Worm (Caenorhabditis elegans) whole organism, mixed stage, embryonic: ENCODE data around the gene R07E4.5.

Experiments used
- M03D4.4 ChIP-seq: sonication (generic microtip); optimal IDR thresholded peaks from 2 replicates; lab custom pipeline; 2017; ENCODE audit warnings: mild to moderate bottlenecking, missing genetic modification characterization, missing compliant biosample characterization
- bed-3 ChIP-seq: fragments of 200-800 bp; sonication (Bioruptor generic); optimal IDR thresholded peaks from 3 replicates; lab custom pipeline; 2018; ENCODE audit warnings: mild to moderate bottlenecking, missing genetic modification characterization, moderate library complexity, missing compliant biosample characterization
- blmp-1 ChIP-seq: fragments of 150-350 bp; optimal IDR thresholded peaks from 2 replicates; lab custom pipeline; 2014; ENCODE audit warnings: missing biosample characterization, missing genetic modification characterization
- ceh-39 ChIP-seq: fragments of 150-350 bp; optimal IDR thresholded peaks from 2 replicates; lab custom pipeline; 2014; ENCODE audit warnings: missing biosample characterization, missing genetic modification characterization
- ceh-43 ChIP-seq: fragments of 200-800 bp; sonication (Bioruptor generic); optimal IDR thresholded peaks from 2 replicates; lab custom pipeline; 2018; ENCODE audit warnings: mild to moderate bottlenecking, missing genetic modification characterization, moderate library complexity, missing compliant biosample characterization
- ceh-83 ChIP-seq: fragments of 200-800 bp; sonication (Bioruptor generic); optimal IDR thresholded peaks from 2 replicates; lab custom pipeline; 2018; ENCODE audit warnings: mild to moderate bottlenecking, missing genetic modification characterization, missing compliant biosample characterization
- ces-1 ChIP-seq: fragments of 150-350 bp; optimal IDR thresholded peaks from 2 replicates; lab custom pipeline; 2014; ENCODE audit warnings: missing biosample characterization, missing genetic modification reagents, missing genetic modification characterization
- cnd-1 ChIP-seq: fragments of 200-800 bp; sonication (Bioruptor generic); optimal IDR thresholded peaks from 2 replicates; lab custom pipeline; 2018; ENCODE audit warnings: mild to moderate bottlenecking, missing genetic modification characterization, missing compliant biosample characterization
- drap-1 ChIP-seq: fragments of 200-800 bp; sonication (Bioruptor generic); optimal IDR thresholded peaks from 3 replicates; lab custom pipeline; 2018; ENCODE audit warnings: mild to moderate bottlenecking, missing genetic modification characterization, missing compliant biosample characterization
- elt-1 ChIP-seq: sonication (generic microtip); optimal IDR thresholded peaks from 2 replicates; lab custom pipeline; 2017; ENCODE audit warnings: missing genetic modification characterization, mild to moderate bottlenecking, missing compliant biosample characterization, antibody characterized with exemption, moderate library complexity, borderline replicate concordance; ENCODE audit not compliant: insufficient read depth
- elt-3 ChIP-seq: fragments of 150-350 bp; optimal IDR thresholded peaks from 2 replicates; lab custom pipeline; 2014; ENCODE audit warnings: missing biosample characterization, missing genetic modification characterization
- flh-1 ChIP-seq: fragments of 200-800 bp; sonication (Bioruptor generic); optimal IDR thresholded peaks from 2 replicates; lab custom pipeline; 2018; ENCODE audit warnings: mild to moderate bottlenecking, missing genetic modification characterization, moderate library complexity, missing compliant biosample characterization
- ham-2 ChIP-seq: fragments of 200-800 bp; sonication (Bioruptor generic); optimal IDR thresholded peaks from 2 replicates; lab custom pipeline; 2018; ENCODE audit warnings: mild to moderate bottlenecking, missing genetic modification characterization, missing compliant biosample characterization
- hlh-1 ChIP-seq: fragments of 150-350 bp; optimal IDR thresholded peaks from 2 replicates; lab custom pipeline; 2014; ENCODE audit warnings: missing biosample characterization, missing genetic modification reagents, missing genetic modification characterization
- lin-13 ChIP-seq: fragments of 150-350 bp; optimal IDR thresholded peaks from 2 replicates; lab custom pipeline; 2014; ENCODE audit warnings: missing biosample characterization, missing genetic modification characterization
- lin-32 ChIP-seq: fragments of 200-800 bp; sonication (Bioruptor generic); optimal IDR thresholded peaks from 2 replicates; lab custom pipeline; 2018; ENCODE audit warnings: mild to moderate bottlenecking, missing genetic modification characterization, missing compliant biosample characterization
- lsy-2 ChIP-seq: fragments of 150-350 bp; optimal IDR thresholded peaks from 2 replicates; lab custom pipeline; 2014; ENCODE audit warnings: missing biosample characterization, missing genetic modification characterization
- mab-5 ChIP-seq: fragments of 150-350 bp; optimal IDR thresholded peaks from 2 replicates; lab custom pipeline; 2014; ENCODE audit warnings: missing biosample characterization, missing genetic modification characterization
- mep-1 ChIP-seq: fragments of 150-350 bp; optimal IDR thresholded peaks from 2 replicates; lab custom pipeline; 2017; ENCODE audit warnings: missing biosample characterization, missing genetic modification reagents, missing genetic modification characterization, inconsistent platforms
- mls-2 ChIP-seq: sonication (generic microtip); optimal IDR thresholded peaks from 2 replicates; lab custom pipeline; 2016; ENCODE audit warnings: mild to moderate bottlenecking, missing genetic modification characterization, moderate library complexity, missing compliant biosample characterization
- nhr-12 ChIP-seq: fragments of 150-350 bp; optimal IDR thresholded peaks from 2 replicates; lab custom pipeline; 2014; ENCODE audit warnings: missing biosample characterization, missing genetic modification characterization
- nhr-2 ChIP-seq: fragments of 150-350 bp; optimal IDR thresholded peaks from 2 replicates; lab custom pipeline; 2014; ENCODE audit warnings: missing biosample characterization, missing genetic modification characterization
- nhr-237 ChIP-seq: fragments of 150-350 bp; optimal IDR thresholded peaks from 2 replicates; lab custom pipeline; 2014; ENCODE audit warnings: missing biosample characterization, missing genetic modification characterization
- nhr-28 ChIP-seq: fragments of 150-350 bp; optimal IDR thresholded peaks from 2 replicates; lab custom pipeline; 2014; ENCODE audit warnings: missing biosample characterization, missing genetic modification characterization
- nhr-76 ChIP-seq: sonication (generic microtip); optimal IDR thresholded peaks from 2 replicates; lab custom pipeline; 2017; ENCODE audit warnings: missing biosample characterization, missing genetic modification characterization
- pha-4 ChIP-seq: fragments of 150-350 bp; optimal IDR thresholded peaks from 2 replicates; lab custom pipeline; 2018; ENCODE audit warnings: missing biosample characterization, missing genetic modification reagents, missing genetic modification characterization
- sem-2 ChIP-seq: fragments of 200-800 bp; sonication (Bioruptor generic); optimal IDR thresholded peaks from 2 replicates; lab custom pipeline; 2018; ENCODE audit warnings: mild to moderate bottlenecking, missing genetic modification characterization, missing compliant biosample characterization
- snpc-4 ChIP-seq: fragments of 150-350 bp; optimal IDR thresholded peaks from 2 replicates; lab custom pipeline; 2014; ENCODE audit warnings: missing biosample characterization, missing genetic modification characterization
- sptf-1 ChIP-seq: sonication (generic microtip); optimal IDR thresholded peaks from 2 replicates; lab custom pipeline; 2017; ENCODE audit warnings: mild to moderate bottlenecking, missing genetic modification characterization, moderate library complexity, missing compliant biosample characterization
- tbx-8 ChIP-seq: fragments of 200-800 bp; sonication (Bioruptor generic); optimal IDR thresholded peaks from 2 replicates; lab custom pipeline; 2018; ENCODE audit warnings: mild to moderate bottlenecking, missing genetic modification characterization, moderate library complexity, missing compliant biosample characterization
- unc-120 ChIP-seq: sonication (generic microtip); optimal IDR thresholded peaks from 2 replicates; lab custom pipeline; 2017; ENCODE audit warnings: missing genetic modification characterization, missing compliant biosample characterization; ENCODE audit not compliant: poor library complexity, severe bottlenecking
- unc-39 ChIP-seq: fragments of 150-350 bp; optimal IDR thresholded peaks from 2 replicates; lab custom pipeline; 2014; ENCODE audit warnings: missing biosample characterization, missing genetic modification characterization
- unc-62 ChIP-seq: fragments of 150-350 bp; optimal IDR thresholded peaks from 2 replicates; lab custom pipeline; 2014; ENCODE audit warnings: missing biosample characterization, missing genetic modification reagents, missing genetic modification characterization
- zip-8 ChIP-seq: fragments of 150-350 bp; optimal IDR thresholded peaks from 2 replicates; lab custom pipeline; 2014; ENCODE audit warnings: missing biosample characterization, missing genetic modification characterization
- ztf-11 ChIP-seq: fragments of 150-350 bp; optimal IDR thresholded peaks from 2 replicates; lab custom pipeline; 2014; ENCODE audit warnings: missing biosample characterization, missing genetic modification characterization

Gene R07E4.5

ce11 chrX:5984581-5985039 is 31.6 kb upstream of the R07E4.5 start, which contains the start of gene klp-13:
klp-13 (plus strand) TSS chrX:5984989.
- TF ChIP-seq ham-2 (GFP tag; lab: Kevin White, UChicago) (peak; percentile 95), blmp-1 (tag; lab: Kevin White, UChicago) (no peak), nhr-76 (tag; lab: Kevin White, UChicago) (no peak), unc-39 (no peak), cnd-1 (no peak), sptf-1 (peak; percentile 75), ztf-11 (tag; lab: Kevin White, UChicago) (no peak), lin-13 (peak; percentile 51), ceh-39 (no peak), unc-120 (tag; lab: Kevin White, UChicago) (peak; percentile 80), drap-1 (GFP tag; lab: Kevin White, UChicago) (peak; percentile 62), flh-1 (GFP tag; lab: Kevin White, UChicago) (no peak), nhr-12 (tag; lab: Kevin White, UChicago) (peak; percentile 11), bed-3 (GFP tag; lab: Kevin White, UChicago) (no peak), snpc-4 (tag; lab: Kevin White, UChicago) (no peak), mep-1 (peak; percentile 85), mab-5 (tag; lab: Kevin White, UChicago) (no peak), ceh-43 (GFP tag; lab: Kevin White, UChicago) (no peak), ceh-83 (no peak), zip-8 (tag; lab: Kevin White, UChicago) (no peak), pha-4 (tag; lab: Kevin White, UChicago) (peak; percentile 33), lin-32 (GFP tag; lab: Kevin White, UChicago) (no peak), elt-3 (tag; lab: Kevin White, UChicago) (no peak), mls-2 (tag; lab: Kevin White, UChicago) (peak; percentile 76), nhr-237 (tag; lab: Kevin White, UChicago) (peak; percentile 85), sem-2 (no peak), unc-62 (GFP tag; lab: Kevin White, UChicago) (peak; percentile 55), hlh-1 (peak; percentile 80), ces-1 (peak; percentile 70), nhr-28 (tag; lab: Kevin White, UChicago) (no peak), nhr-2 (tag; lab: Kevin White, UChicago) (no peak), M03D4.4 (tag; lab: Kevin White, UChicago) (no peak), elt-1 (tag; lab: Kevin White, UChicago) (no peak), lsy-2 (tag; lab: Kevin White, UChicago) (peak; percentile 51), tbx-8 (GFP tag; lab: Kevin White, UChicago) (no peak)

ce11 chrX:5983267-5983666 is 30.3 kb upstream of the R07E4.5 start:
- TF ChIP-seq nhr-2 (tag; lab: Kevin White, UChicago) (no peak), lin-32 (GFP tag; lab: Kevin White, UChicago) (no peak), ceh-39 (no peak), nhr-28 (tag; lab: Kevin White, UChicago) (no peak), ham-2 (GFP tag; lab: Kevin White, UChicago) (no peak), ces-1 (peak; percentile 90), cnd-1 (no peak), ceh-83 (no peak)
- TF ChIP-seq, all 35 proteins: peak for 1

- TF ChIP-seq lin-32 (GFP tag; lab: Kevin White, UChicago) (no peak), M03D4.4 (tag; lab: Kevin White, UChicago) (no peak), mab-5 (tag; lab: Kevin White, UChicago) (no peak), sptf-1 (no peak), tbx-8 (GFP tag; lab: Kevin White, UChicago) (no peak), nhr-12 (tag; lab: Kevin White, UChicago) (no peak), nhr-237 (tag; lab: Kevin White, UChicago) (no peak), bed-3 (GFP tag; lab: Kevin White, UChicago) (no peak), cnd-1 (no peak), lsy-2 (tag; lab: Kevin White, UChicago) (no peak), sem-2 (no peak), elt-1 (tag; lab: Kevin White, UChicago) (no peak), ham-2 (GFP tag; lab: Kevin White, UChicago) (no peak)
Observed at ce11 chrX:5982799-5983198, 29.8 kb upstream of the R07E4.5 start.
